Fruit fly (Drosophila melanogaster) whole organism, larva: ENCODE data around the gene CG43052.

ENCODE experiments used
- noc ChIP-seq: fragments of 200-800 bp; sonication (Bioruptor generic); optimal IDR thresholded peaks from 3 replicates; lab custom pipeline; 2019; ENCODE audit warnings: missing biosample characterization, mild to moderate bottlenecking, missing genetic modification characterization, moderate library complexity

Gene CG43052

dm6 chr2L:14351441-14352127, at the start of gene CG43052:
TSS of gene CG43052 (plus strand) at chr2L:14352077.
- TF ChIP-seq noc (tag; lab: Kevin White, UChicago) = no peak

- no peak for TF ChIP-seq noc (tag; lab: Kevin White, UChicago)
Observed at dm6 chr2L:14302478-14302877, 49.4 kb upstream of the CG43052 start.

- TF ChIP-seq noc (tag; lab: Kevin White, UChicago) = no peak
Observed at dm6 chr2L:14307516-14307915, 44.4 kb upstream of the CG43052 start.

dm6 chr2L:14308232-14308631, 43.6 kb upstream of the CG43052 start:
- TF ChIP-seq noc (tag; lab: Kevin White, UChicago) = no peak

- TF ChIP-seq noc (tag; lab: Kevin White, UChicago) = no peak
Observed at dm6 chr2L:14308661-14309060, 43.2 kb upstream of the CG43052 start.

dm6 chr2L:14316704-14317103, 35.2 kb upstream of the CG43052 start:
- no peak for TF ChIP-seq noc (tag; lab: Kevin White, UChicago)

dm6 chr2L:14317992-14318391, 33.9 kb upstream of the CG43052 start:
- no peak for TF ChIP-seq noc (tag; lab: Kevin White, UChicago)

- no peak for TF ChIP-seq noc (tag; lab: Kevin White, UChicago)
Observed at dm6 chr2L:14318600-14318999, 33.3 kb upstream of the CG43052 start.

- no peak for TF ChIP-seq noc (tag; lab: Kevin White, UChicago)
Observed at dm6 chr2L:14319005-14319404, 32.9 kb upstream of the CG43052 start.

dm6 chr2L:14333965-14334364, 17.9 kb upstream of the CG43052 start, which contains the start of gene CG33090:
TSS of gene CG33090 (plus strand) at chr2L:14334158.
- TF ChIP-seq noc (tag; lab: Kevin White, UChicago) = no peak

- peak; percentile 53 for TF ChIP-seq noc (tag; lab: Kevin White, UChicago)
Observed at dm6 chr2L:14336311-14336836, 15.5 kb upstream of the CG43052 start.

- TF ChIP-seq noc (tag; lab: Kevin White, UChicago) = no peak
Observed at dm6 chr2L:14337940-14338339, 13.9 kb upstream of the CG43052 start, which contains the start of gene CG15286. TSS of gene CG15286 (plus strand) at chr2L:14338240.

dm6 chr2L:14340964-14341363, 10.9 kb upstream of the CG43052 start:
- no peak for TF ChIP-seq noc (tag; lab: Kevin White, UChicago)

dm6 chr2L:14346588-14346987, 5.3 kb upstream of the CG43052 start, which contains the start of gene Send2:
TSS of gene Send2 (minus strand) at chr2L:14346688.
- TF ChIP-seq noc (tag; lab: Kevin White, UChicago) = no peak

- TF ChIP-seq noc (tag; lab: Kevin White, UChicago) = no peak
Observed at dm6 chr2L:14348602-14349001, 3.3 kb upstream of the CG43052 start, which contains the start of gene mTTF. TSS of gene mTTF (minus strand) at chr2L:14348790.

dm6 chr2L:14350587-14350986, 1.3 kb upstream of the CG43052 start:
- no peak for TF ChIP-seq noc (tag; lab: Kevin White, UChicago)
